Worm (Caenorhabditis elegans) whole organism, midembryonic: ENCODE measurements around the gene T01G1.4.

ENCODE experiments used
- T22C8.4 ChIP-seq: fragments of 200-800 bp; sonication (Bioruptor generic); IDR thresholded peaks from 2 replicates; pipeline ENCODE4 v1.3.6; 2022; ENCODE audit warnings: missing genetic modification characterization, missing compliant biosample characterization
- cog-1 ChIP-seq: sonication (generic microtip); optimal IDR thresholded peaks from 2 replicates; lab custom pipeline; 2016; ENCODE audit warnings: missing genetic modification characterization, missing compliant biosample characterization
- flt-1 ChIP-seq: fragments of 200-800 bp; sonication (Bioruptor generic); IDR thresholded peaks from 2 replicates; pipeline ENCODE4 v1.3.6; 2022; ENCODE audit warnings: missing genetic modification characterization, missing compliant biosample characterization
- klf-2 ChIP-seq: fragments of 200-800 bp; sonication (Bioruptor generic); conservative IDR thresholded peaks from 2 replicates; pipeline ENCODE4 v1.3.6; 2022; ENCODE audit warnings: missing genetic modification reagents, missing genetic modification characterization, missing compliant biosample characterization
- med-1 ChIP-seq: sonication (generic microtip); optimal IDR thresholded peaks from 2 replicates; lab custom pipeline; 2017; ENCODE audit warnings: missing genetic modification characterization, mild to moderate bottlenecking, missing compliant biosample characterization, antibody characterized with exemption, missing genetic modification reagents; ENCODE audit not compliant: insufficient read depth
- ref-1 ChIP-seq: fragments of 200-800 bp; sonication (Bioruptor generic); conservative IDR thresholded peaks from 2 replicates; pipeline ENCODE4 v1.3.6; 2022; ENCODE audit warnings: missing genetic modification reagents, missing genetic modification characterization, missing compliant biosample characterization
- tab-1 ChIP-seq: fragments of 200-800 bp; sonication (Bioruptor generic); IDR thresholded peaks from 2 replicates; pipeline ENCODE4 v1.3.6; 2022; ENCODE audit warnings: missing genetic modification characterization, missing compliant biosample characterization
- ztf-23 ChIP-seq: fragments of 200-800 bp; sonication (Bioruptor generic); IDR thresholded peaks from 2 replicates; pipeline ENCODE4 v1.3.6; 2022; ENCODE audit warnings: missing genetic modification reagents, missing genetic modification characterization, missing compliant biosample characterization
- ztf-29 ChIP-seq: fragments of 200-800 bp; sonication (Bioruptor generic); IDR thresholded peaks from 2 replicates; pipeline ENCODE4 v1.3.6; 2022; ENCODE audit warnings: missing genetic modification reagents, missing genetic modification characterization, missing compliant biosample characterization

- no peak for TF ChIP-seq tab-1 (GFP tag; lab: Robert Waterston, UW)
- TF ChIP-seq ref-1 = no peak
- no peak for TF ChIP-seq klf-2 (GFP tag; lab: Robert Waterston, UW)
- TF ChIP-seq cog-1 = no peak
- TF ChIP-seq med-1 (GFP tag; lab: Kevin White, UChicago) = no peak
- no peak for TF ChIP-seq ztf-23 (GFP tag; lab: Robert Waterston, UW)
- no peak for TF ChIP-seq flt-1
- no peak for TF ChIP-seq T22C8.4
- TF ChIP-seq ztf-29 (GFP tag; lab: Robert Waterston, UW) = no peak
These were observed 42.1 kb upstream of the T01G1.4 start, which contains the start of the genes memi-3 and cyp-31A2 for ce11 chrIV:11403288-11403991.
